Fruit fly (Drosophila melanogaster): ENCODE results near the gene Taf10b.

Gene Taf10b

dm6 chr2L:2769476-2770185 is 2.0 kb upstream of the Taf10b start, which contains the start of the genes colt and HINT1:
Gene colt, minus strand, starts transcription at chr2L:2770069.
Gene HINT1, plus strand, starts transcription at chr2L:2770135.
- TF ChIP-seq ro (GFP tag; IDR thresholded peaks at IDR 0.05) = no peak
- TF ChIP-seq CG2116 (GFP tag; optimal IDR thresholded peaks at IDR 0.05) = peak; percentile 57
- peak; percentile 28 for TF ChIP-seq Meics (GFP tag; optimal IDR thresholded peaks at IDR 0.05)
- peak; percentile 40 for TF ChIP-seq CG7839 (tag; optimal IDR thresholded peaks at IDR 0.05)
- no peak for TF ChIP-seq Neu2 (GFP tag; optimal IDR thresholded peaks at IDR 0.05; ENCODE audit: borderline replicate concordance)
- TF ChIP-seq gt (GFP tag; IDR thresholded peaks at IDR 0.05) = no peak
- no peak for TF ChIP-seq Antp (GFP tag; optimal IDR thresholded peaks at IDR 0.05)
- TF ChIP-seq ap (GFP tag; IDR thresholded peaks at IDR 0.05) = no peak
- TF ChIP-seq Blimp-1 (GFP tag; optimal IDR thresholded peaks at IDR 0.05) = no peak
- no peak for TF ChIP-seq crc (GFP tag; optimal IDR thresholded peaks at IDR 0.05)
- no peak for TF ChIP-seq NC2β (GFP tag; optimal IDR thresholded peaks at IDR 0.05)
- no peak for TF ChIP-seq rib (GFP tag; IDR thresholded peaks at IDR 0.05)
- peak; percentile 28; the same call in 1 of the 3 replicates for TF ChIP-seq Dbx (GFP tag; IDR thresholded peaks at IDR 0.05)
- TF ChIP-seq Chrac-16 (GFP tag; optimal IDR thresholded peaks at IDR 0.05) = no peak
- no peak for TF ChIP-seq Kr (GFP tag; optimal IDR thresholded peaks at IDR 0.05)
- peak; percentile 0 for TF ChIP-seq CG10543 (GFP tag; optimal IDR thresholded peaks at IDR 0.05)
- TF ChIP-seq ase (GFP tag; IDR thresholded peaks at IDR 0.05) = no peak
- TF ChIP-seq CG12391 (tag; optimal IDR thresholded peaks at IDR 0.05) = peak; percentile 29
- TF ChIP-seq D (optimal IDR thresholded peaks at IDR 0.05) = no peak
- no peak for TF ChIP-seq D (GFP tag; optimal IDR thresholded peaks at IDR 0.05)
- TF ChIP-seq CG2202 (tag; optimal IDR thresholded peaks at IDR 0.05) = no peak
- TF ChIP-seq CG4730 (GFP tag; IDR thresholded peaks at IDR 0.05) = no peak
- no peak for TF ChIP-seq lov (optimal IDR thresholded peaks at IDR 0.05)
- TF ChIP-seq lov (GFP tag; IDR thresholded peaks at IDR 0.05) = no peak
- TF ChIP-seq B-H2 (GFP tag; optimal IDR thresholded peaks at IDR 0.05) = no peak
- TF ChIP-seq CG11456 (GFP tag; IDR thresholded peaks at IDR 0.05) = no peak
- peak; percentile 50 for TF ChIP-seq CG11504 (tag; optimal IDR thresholded peaks at IDR 0.05)
- TF ChIP-seq Dfd (GFP tag; optimal IDR thresholded peaks at IDR 0.05) = no peak
- TF ChIP-seq CG30431 (GFP tag; optimal IDR thresholded peaks at IDR 0.05) = no peak
- TF ChIP-seq CG7987 (GFP tag; optimal IDR thresholded peaks at IDR 0.05) = no peak
- TF ChIP-seq CG1024 (GFP tag; IDR thresholded peaks at IDR 0.05) = no peak
- peak; percentile 94 for TF ChIP-seq YL-1 (GFP tag; optimal IDR thresholded peaks at IDR 0.05)
- no peak for TF ChIP-seq gro (GFP tag; optimal IDR thresholded peaks at IDR 0.05)
- TF ChIP-seq CG7786 (GFP tag; optimal IDR thresholded peaks at IDR 0.05) = no peak
- no peak for TF ChIP-seq CG12299 (tag; optimal IDR thresholded peaks at IDR 0.05)
- no peak for TF ChIP-seq CG11560 (tag; IDR thresholded peaks at IDR 0.05)
- TF ChIP-seq Sox100B (GFP tag; optimal IDR thresholded peaks at IDR 0.05) = no peak
- no peak for TF ChIP-seq CG6175 (GFP tag; IDR thresholded peaks at IDR 0.05)
- peak; percentile 19 for TF ChIP-seq scrt (GFP tag; optimal IDR thresholded peaks at IDR 0.05)
- TF ChIP-seq Bgb (GFP tag; IDR thresholded peaks at IDR 0.05; ENCODE audit: partially characterized antibody) = no peak
- no peak for TF ChIP-seq tin (GFP tag; optimal IDR thresholded peaks at IDR 0.05)
- TF ChIP-seq CG34376 (GFP tag; optimal IDR thresholded peaks at IDR 0.05) = peak; percentile 56
- TF ChIP-seq CG4424 (GFP tag; optimal IDR thresholded peaks at IDR 0.05) = peak; percentile 32
- TF ChIP-seq klu (GFP tag; IDR thresholded peaks at IDR 0.05) = no peak
- TF ChIP-seq insv (GFP tag; optimal IDR thresholded peaks at IDR 0.05) = peak in 1 of 2 experiments; percentile 33
- peak; percentile 2 for TF ChIP-seq Sry-β (GFP tag; optimal IDR thresholded peaks at IDR 0.05)
- TF ChIP-seq CG9876 (GFP tag; optimal IDR thresholded peaks at IDR 0.05) = no peak
- TF ChIP-seq slp2 (GFP tag; optimal IDR thresholded peaks at IDR 0.05) = no peak
- no peak for TF ChIP-seq CG17802 (tag; optimal IDR thresholded peaks at IDR 0.05)
- no peak for TF ChIP-seq Dip2 (GFP tag; IDR thresholded peaks at IDR 0.05)
- TF ChIP-seq Bteb2 (GFP tag; optimal IDR thresholded peaks at IDR 0.05) = no peak
- no peak for TF ChIP-seq HLH3B (GFP tag; IDR thresholded peaks at IDR 0.05)

Measured in whole organism, embryonic.